Worm (Caenorhabditis elegans) whole organism, young adult: ENCODE data around the gene Y105C5B.19.
A peak's percentile ranks its signal among the peaks of the same experiment; 100 is the strongest.

Source experiments
- T26A5.8 ChIP-seq: sonication (generic microtip); optimal IDR thresholded peaks from 2 replicates; lab custom pipeline; 2016; ENCODE audit warnings: missing genetic modification characterization, missing compliant biosample characterization
- Y53G8AR.9 ChIP-seq: fragments of 200-800 bp; sonication (Bioruptor generic); conservative IDR thresholded peaks from 2 replicates; pipeline ENCODE4 v1.3.6; 2022; ENCODE audit warnings: missing genetic modification reagents, missing genetic modification characterization, missing compliant biosample characterization
- akir-1 ChIP-seq: fragments of 200-800 bp; sonication (Bioruptor generic); optimal IDR thresholded peaks from 2 replicates; lab custom pipeline; 2018; ENCODE audit warnings: mild to moderate bottlenecking, missing genetic modification characterization, moderate library complexity, missing compliant biosample characterization
- attf-6 ChIP-seq: fragments of 200-800 bp; sonication (Bioruptor generic); IDR thresholded peaks from 2 replicates; pipeline ENCODE4 v1.3.6; 2022; ENCODE audit warnings: missing genetic modification reagents, missing genetic modification characterization, missing compliant biosample characterization
- bed-1 ChIP-seq: fragments of 200-800 bp; sonication (Bioruptor generic); IDR thresholded peaks from 2 replicates; pipeline ENCODE4 v1.3.6; 2022; ENCODE audit warnings: missing genetic modification reagents, missing genetic modification characterization, missing compliant biosample characterization
- cebp-1 ChIP-seq, 2 experiments: fragments of 200-800 bp in 1 of 2; sonication (Bioruptor generic) in 1 of 2; sonication (generic microtip) in 1 of 2; IDR thresholded peaks in 1 of 2; optimal IDR thresholded peaks in 1 of 2; 2 replicates each; pipeline versions ENCODE4 v1.3.6 to Lab custom; 2017 to 2022; ENCODE audit warnings: missing compliant biosample characterization in 2 of 2, missing genetic modification characterization in 2 of 2, mild to moderate bottlenecking in 1 of 2, missing genetic modification reagents in 1 of 2, moderate library complexity in 1 of 2
- ceh-40 ChIP-seq: fragments of 200-800 bp; sonication (Bioruptor generic); IDR thresholded peaks from 2 replicates; pipeline ENCODE4 v1.3.6; 2022; ENCODE audit warnings: missing genetic modification characterization, missing compliant biosample characterization
- chd-7 ChIP-seq: sonication (generic microtip); optimal IDR thresholded peaks from 2 replicates; lab custom pipeline; 2016; ENCODE audit warnings: mild to moderate bottlenecking, missing genetic modification characterization, moderate library complexity, missing compliant biosample characterization
- dpff-1 ChIP-seq: sonication (generic microtip); optimal IDR thresholded peaks from 2 replicates; lab custom pipeline; 2017; ENCODE audit warnings: mild to moderate bottlenecking, missing genetic modification characterization, missing compliant biosample characterization
- ekl-4 ChIP-seq: fragments of 200-800 bp; sonication (Bioruptor generic); IDR thresholded peaks from 2 replicates; pipeline ENCODE4 v1.3.6; 2022; ENCODE audit warnings: missing genetic modification reagents, missing genetic modification characterization, missing compliant biosample characterization
- gei-17 ChIP-seq: fragments of 200-800 bp; sonication (Bioruptor generic); optimal IDR thresholded peaks from 2 replicates; lab custom pipeline; 2018; ENCODE audit warnings: mild to moderate bottlenecking, missing genetic modification characterization, missing compliant biosample characterization
- hlh-26 ChIP-seq: fragments of 200-800 bp; sonication (Bioruptor generic); conservative IDR thresholded peaks from 2 replicates; pipeline ENCODE4 v1.3.6; 2022; ENCODE audit warnings: missing genetic modification reagents, missing genetic modification characterization, missing compliant biosample characterization
- lag-1 ChIP-seq: fragments of 200-800 bp; sonication (Bioruptor generic); IDR thresholded peaks from 2 replicates; pipeline ENCODE4 v1.3.6; 2022; ENCODE audit warnings: missing genetic modification reagents, missing genetic modification characterization, missing compliant biosample characterization
- lin-26 ChIP-seq: fragments of 200-800 bp; sonication (Bioruptor generic); IDR thresholded peaks from 2 replicates; pipeline ENCODE4 v1.3.6; 2022; ENCODE audit warnings: missing genetic modification reagents, missing genetic modification characterization, missing compliant biosample characterization
- lin-54 ChIP-seq: fragments of 200-800 bp; sonication (Bioruptor generic); optimal IDR thresholded peaks from 2 replicates; lab custom pipeline; 2018; ENCODE audit warnings: mild to moderate bottlenecking, missing genetic modification characterization, missing compliant biosample characterization
- madf-10 ChIP-seq: sonication (generic microtip); optimal IDR thresholded peaks from 2 replicates; lab custom pipeline; 2016; ENCODE audit warnings: mild to moderate bottlenecking, missing genetic modification characterization, missing compliant biosample characterization
- nhr-179 ChIP-seq: sonication (generic microtip); optimal IDR thresholded peaks from 2 replicates; lab custom pipeline; 2016; ENCODE audit warnings: mild to moderate bottlenecking, missing genetic modification characterization, missing compliant biosample characterization
- nhr-90 ChIP-seq: sonication (generic microtip); optimal IDR thresholded peaks from 2 replicates; lab custom pipeline; 2016; ENCODE audit warnings: missing genotype, mild to moderate bottlenecking, missing genetic modification characterization, missing compliant biosample characterization
- pbrm-1 ChIP-seq: fragments of 200-800 bp; sonication (Bioruptor generic); IDR thresholded peaks from 2 replicates; pipeline ENCODE4 v1.3.6; 2022; ENCODE audit warnings: missing genetic modification reagents, missing genetic modification characterization, missing compliant biosample characterization
- pha-4 ChIP-seq: fragments of 150-350 bp; sonication (generic microtip); optimal IDR thresholded peaks from 2 replicates; lab custom pipeline; 2014; ENCODE audit warnings: missing biosample characterization, missing genetic modification reagents, missing genetic modification characterization
- rec-8 ChIP-seq, 2 experiments: sonication (generic microtip); optimal IDR thresholded peaks; 2 replicates each; lab custom pipeline; 2016; ENCODE audit warnings: mild to moderate bottlenecking in 2 of 2, missing genetic modification characterization in 2 of 2, missing genetic modification reagents in 2 of 2, missing genotype in 2 of 2, missing biosample characterization in 1 of 2, missing compliant biosample characterization in 1 of 2, moderate library complexity in 1 of 2
- rpc-1 ChIP-seq, 2 experiments: fragments of 150-350 bp in 1 of 2; sonication (generic microtip) in 1 of 2; optimal IDR thresholded peaks; 2 replicates each; lab custom pipeline; 2014 to 2018; ENCODE audit warnings: missing biosample characterization in 1 of 2, missing genetic modification characterization in 1 of 2, missing genetic modification reagents in 1 of 2, missing genotype in 1 of 2
- sdz-38 ChIP-seq: sonication (generic microtip); optimal IDR thresholded peaks from 2 replicates; lab custom pipeline; 2016; ENCODE audit warnings: missing genotype, missing genetic modification characterization, missing compliant biosample characterization
- sea-2 ChIP-seq: fragments of 200-800 bp; sonication (Bioruptor generic); IDR thresholded peaks from 2 replicates; pipeline ENCODE4 v1.3.6; 2022; ENCODE audit warnings: missing genetic modification characterization, missing compliant biosample characterization
- snpc-1.3 ChIP-seq: sonication (generic microtip); optimal IDR thresholded peaks from 2 replicates; lab custom pipeline; 2017; ENCODE audit warnings: missing genetic modification characterization, mild to moderate bottlenecking, missing compliant biosample characterization, antibody characterized with exemption, moderate library complexity, missing genotype, missing genetic modification reagents; ENCODE audit not compliant: insufficient read depth
- snpc-4 ChIP-seq, 5 experiments: fragments of 150-350 bp in 1 of 5; sonication (generic microtip) in 4 of 5; optimal IDR thresholded peaks; 2 replicates each; lab custom pipeline; 2014 to 2018; ENCODE audit warnings: missing genetic modification characterization in 5 of 5, missing biosample characterization in 3 of 5, antibody characterized with exemption in 2 of 5, mild to moderate bottlenecking in 2 of 5, missing compliant biosample characterization in 2 of 5, missing genotype in 2 of 5, moderate library complexity in 2 of 5, missing genetic modification reagents in 1 of 5
- tbx-9 ChIP-seq: sonication (generic microtip); optimal IDR thresholded peaks from 2 replicates; lab custom pipeline; 2016; ENCODE audit warnings: borderline replicate concordance, missing genetic modification characterization, inconsistent platforms, missing compliant biosample characterization
- unc-130 ChIP-seq: sonication (generic microtip); optimal IDR thresholded peaks from 2 replicates; lab custom pipeline; 2016; ENCODE audit warnings: missing genetic modification reagents, missing genetic modification characterization, missing compliant biosample characterization
- unc-62 ChIP-seq: fragments of 150-350 bp; optimal IDR thresholded peaks from 2 replicates; lab custom pipeline; 2014; ENCODE audit warnings: missing biosample characterization, missing genetic modification reagents, missing genetic modification characterization
- zfh-2 ChIP-seq: fragments of 200-800 bp; sonication (Bioruptor generic); conservative IDR thresholded peaks from 2 replicates; pipeline ENCODE4 v1.3.6; 2022; ENCODE audit warnings: missing genetic modification reagents, missing genetic modification characterization, missing compliant biosample characterization
- ztf-3 ChIP-seq: fragments of 200-800 bp; sonication (Bioruptor generic); optimal IDR thresholded peaks from 2 replicates; lab custom pipeline; 2018; ENCODE audit warnings: mild to moderate bottlenecking, missing genetic modification characterization, missing compliant biosample characterization

The Y105C5B.19 gene

DNA sequence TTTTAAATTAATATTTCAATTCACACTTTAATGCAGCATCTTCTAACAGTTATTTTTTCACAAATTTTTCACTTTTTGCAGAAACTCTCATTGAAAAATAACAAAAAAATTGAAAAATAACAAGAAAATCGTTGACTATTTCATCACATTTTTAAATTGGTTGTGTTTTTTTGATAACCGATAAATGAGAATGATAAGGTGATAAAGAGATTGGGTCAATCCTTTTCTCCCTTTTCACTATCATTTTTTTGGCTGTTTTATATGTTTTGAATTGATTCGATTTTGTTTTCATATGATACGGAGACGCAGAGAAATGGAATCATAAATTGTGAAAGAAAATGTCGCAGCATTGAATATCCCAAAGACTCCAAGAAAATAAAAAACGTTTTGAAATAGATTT is 32.0 kb upstream of the Y105C5B.19 start:
- TF ChIP-seq snpc-4 (GFP tag; optimal IDR thresholded peaks at IDR 0.05; lab: Kevin White, UChicago) (no peak), snpc-4 (tag; optimal IDR thresholded peaks at IDR 0.05; lab: Kevin White, UChicago) (peak in 3 of 4 experiments; percentile 7 to 53 (median 48)), hlh-26 (no peak), attf-6 (GFP tag; lab: Robert Waterston, UW) (peak; percentile 60; the same call in 1 of the 2 replicates)

DNA sequence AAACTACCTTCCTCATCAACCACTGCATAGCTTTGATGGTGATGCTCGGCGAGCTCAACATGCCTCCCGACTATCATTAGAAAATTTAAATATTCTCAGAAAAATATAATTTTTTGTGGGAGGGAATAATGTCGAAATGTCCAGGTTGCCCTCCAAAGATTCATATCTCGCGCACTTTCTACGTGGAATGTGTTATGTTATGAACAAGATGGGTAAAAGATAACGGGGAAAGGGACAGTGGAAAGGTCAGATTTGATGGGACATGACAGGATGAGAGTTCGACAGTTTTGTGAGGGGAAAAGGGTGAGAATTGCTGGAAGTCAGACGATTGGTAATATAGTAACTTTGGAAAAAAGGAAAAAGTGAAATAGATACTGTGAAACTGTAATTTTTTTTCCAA is 22.5 kb upstream of the Y105C5B.19 start:
- TF ChIP-seq tbx-9 (tag; lab: Kevin White, UChicago) = no peak
- no peak for TF ChIP-seq madf-10
- TF ChIP-seq unc-62 (GFP tag; lab: Kevin White, UChicago) = no peak
- TF ChIP-seq dpff-1 (tag; lab: Kevin White, UChicago) = no peak
- TF ChIP-seq nhr-179 (tag; lab: Kevin White, UChicago) = no peak
- no peak for TF ChIP-seq bed-1
- no peak for TF ChIP-seq sdz-38 (tag; lab: Kevin White, UChicago)
- TF ChIP-seq snpc-1.3 (tag; lab: Kevin White, UChicago) = no peak
- no peak for TF ChIP-seq unc-130 (GFP tag; lab: Kevin White, UChicago)
- no peak for TF ChIP-seq cebp-1 (GFP tag; IDR thresholded peaks at IDR 0.05; lab: Robert Waterston, UW)
- TF ChIP-seq cebp-1 (tag; optimal IDR thresholded peaks at IDR 0.05; lab: Kevin White, UChicago) = no peak
- TF ChIP-seq pha-4 (tag; lab: Kevin White, UChicago) = no peak

DNA sequence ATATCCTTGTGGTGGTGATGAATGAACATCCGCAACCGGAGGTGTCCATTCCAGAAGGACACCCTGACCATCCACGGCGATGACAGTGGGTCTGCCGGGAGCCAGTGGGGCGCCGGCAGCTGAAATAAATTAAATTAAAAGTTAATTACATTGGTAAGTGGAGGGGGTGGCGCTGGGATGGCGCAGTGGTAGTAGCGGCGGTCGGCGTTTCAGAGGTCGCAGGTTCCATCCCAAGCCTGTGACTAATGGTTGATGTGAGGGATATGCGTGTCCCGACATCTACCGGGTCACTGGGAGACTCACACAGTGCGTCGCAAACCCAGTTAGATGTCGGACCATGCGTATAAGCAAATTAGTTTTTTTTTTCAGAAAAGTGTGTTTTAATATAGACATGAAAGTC is 21.7 kb upstream of the Y105C5B.19 start:
- TF ChIP-seq sdz-38 (tag; lab: Kevin White, UChicago) = no peak
- no peak for TF ChIP-seq ztf-3 (GFP tag; lab: Kevin White, UChicago)
- TF ChIP-seq lin-26 = no peak
- TF ChIP-seq ceh-40 (GFP tag; lab: Robert Waterston, UW) = 0 out of 2 replicates have a peak, but pooled peaks have one; percentile 14
- peak; percentile 34 for TF ChIP-seq snpc-4 (GFP tag; optimal IDR thresholded peaks at IDR 0.05; lab: Kevin White, UChicago)
- peak in 3 of 4 experiments; percentile 18 to 90 (median 64) for TF ChIP-seq snpc-4 (tag; optimal IDR thresholded peaks at IDR 0.05; lab: Kevin White, UChicago)
- 0 out of 2 replicates have a peak, but pooled peaks have one; percentile 28 for TF ChIP-seq attf-6 (GFP tag; lab: Robert Waterston, UW)
- TF ChIP-seq akir-1 (GFP tag; lab: Kevin White, UChicago) = no peak
- TF ChIP-seq zfh-2 = peak; percentile 75
- TF ChIP-seq rpc-1 (optimal IDR thresholded peaks at IDR 0.05; lab: Kevin White, UChicago) = no peak
- peak; percentile 41 for TF ChIP-seq rpc-1 (tag; optimal IDR thresholded peaks at IDR 0.05; lab: Kevin White, UChicago)

DNA sequence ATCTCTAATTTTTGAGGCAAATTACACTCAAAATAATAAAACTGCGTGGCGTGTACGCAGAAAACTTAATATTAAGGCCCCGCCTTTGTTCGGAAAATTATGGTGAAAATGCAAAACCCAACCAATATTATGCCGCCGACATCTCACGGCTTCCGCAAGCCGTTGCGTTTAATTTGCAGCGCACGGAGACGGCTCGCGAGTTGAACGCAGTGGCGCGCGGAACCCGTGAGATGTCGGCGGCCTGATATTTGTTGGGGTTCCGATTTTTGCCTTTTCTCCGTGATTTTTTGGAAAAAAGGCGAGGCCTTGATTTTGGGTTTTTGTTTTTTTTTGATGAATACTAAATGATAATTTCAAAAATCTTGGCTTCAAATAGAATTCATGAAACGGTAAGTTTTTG is 17.3 kb upstream of the Y105C5B.19 start:
- no peak for TF ChIP-seq ekl-4 (GFP tag; lab: Robert Waterston, UW)
- no peak for TF ChIP-seq snpc-4 (GFP tag; optimal IDR thresholded peaks at IDR 0.05; lab: Kevin White, UChicago)
- peak in 3 of 4 experiments; percentile 30 to 81 (median 49) for TF ChIP-seq snpc-4 (tag; optimal IDR thresholded peaks at IDR 0.05; lab: Kevin White, UChicago)
- TF ChIP-seq zfh-2 = 0 out of 2 replicates have a peak, but pooled peaks have one; percentile 26
- no peak for TF ChIP-seq ztf-3 (GFP tag; lab: Kevin White, UChicago)
- TF ChIP-seq Y53G8AR.9 (GFP tag; lab: Robert Waterston, UW) = no peak
- TF ChIP-seq lag-1 (GFP tag; lab: Robert Waterston, UW) = no peak

DNA sequence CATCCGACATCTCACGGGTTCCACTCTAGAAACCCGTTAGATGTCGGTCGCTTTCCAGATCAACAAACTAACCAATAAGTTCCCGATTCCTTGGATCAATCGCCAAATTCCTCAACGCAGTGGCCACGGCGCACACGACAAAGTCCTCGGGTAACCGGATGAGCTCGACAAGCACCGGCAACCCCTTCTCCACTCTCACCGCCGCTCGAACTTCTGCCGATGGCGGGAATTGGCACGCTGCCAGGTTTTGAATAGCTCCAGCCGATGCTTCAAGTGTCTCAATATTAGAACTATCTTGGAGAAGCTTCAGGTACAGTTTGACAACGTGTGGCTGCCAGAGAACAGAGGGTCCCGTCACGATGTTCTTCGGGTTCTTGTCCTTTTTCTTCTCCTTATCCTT is 15.9 kb upstream of the Y105C5B.19 start:
- TF ChIP-seq zfh-2 (peak; percentile 62), rec-8 (tag; optimal IDR thresholded peaks at IDR 0.05; lab: Kevin White, UChicago) (no peak), nhr-90 (tag; lab: Kevin White, UChicago) (no peak), sea-2 (no peak)
- TF ChIP-seq, all 124 proteins: peak for 1

DNA sequence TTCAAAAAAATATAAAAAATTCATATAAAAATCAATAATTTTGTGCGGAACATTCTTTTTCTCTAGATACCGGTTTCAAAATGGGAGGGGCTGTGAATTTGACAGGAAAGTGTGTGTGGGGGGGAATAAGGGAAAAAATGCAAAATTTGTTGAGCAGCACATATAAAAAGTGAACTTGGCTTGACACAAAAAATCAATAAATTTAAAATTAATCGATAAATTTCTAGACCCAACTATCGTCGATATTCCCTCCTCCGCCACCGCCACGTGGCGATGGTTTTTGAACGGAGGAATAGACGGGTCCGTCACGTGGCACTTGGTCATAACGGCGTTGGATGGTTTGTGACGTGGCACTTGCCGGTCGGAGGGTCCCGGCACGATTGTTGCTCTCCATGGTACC is 14.1 kb upstream of the Y105C5B.19 start:
- no peak for TF ChIP-seq T26A5.8 (tag; lab: Kevin White, UChicago)
- no peak for TF ChIP-seq pbrm-1 (GFP tag; lab: Robert Waterston, UW)
- no peak for TF ChIP-seq rpc-1 (optimal IDR thresholded peaks at IDR 0.05; lab: Kevin White, UChicago)
- no peak for TF ChIP-seq rpc-1 (tag; optimal IDR thresholded peaks at IDR 0.05; lab: Kevin White, UChicago)
- TF ChIP-seq rec-8 (tag; optimal IDR thresholded peaks at IDR 0.05; lab: Kevin White, UChicago) = no peak
- TF ChIP-seq gei-17 = no peak
- TF ChIP-seq chd-7 = no peak
- TF ChIP-seq lin-54 = no peak
